Fruit fly (Drosophila melanogaster): Measurements from ENCODE around the gene CG33920.

Gene CG33920

DNA sequence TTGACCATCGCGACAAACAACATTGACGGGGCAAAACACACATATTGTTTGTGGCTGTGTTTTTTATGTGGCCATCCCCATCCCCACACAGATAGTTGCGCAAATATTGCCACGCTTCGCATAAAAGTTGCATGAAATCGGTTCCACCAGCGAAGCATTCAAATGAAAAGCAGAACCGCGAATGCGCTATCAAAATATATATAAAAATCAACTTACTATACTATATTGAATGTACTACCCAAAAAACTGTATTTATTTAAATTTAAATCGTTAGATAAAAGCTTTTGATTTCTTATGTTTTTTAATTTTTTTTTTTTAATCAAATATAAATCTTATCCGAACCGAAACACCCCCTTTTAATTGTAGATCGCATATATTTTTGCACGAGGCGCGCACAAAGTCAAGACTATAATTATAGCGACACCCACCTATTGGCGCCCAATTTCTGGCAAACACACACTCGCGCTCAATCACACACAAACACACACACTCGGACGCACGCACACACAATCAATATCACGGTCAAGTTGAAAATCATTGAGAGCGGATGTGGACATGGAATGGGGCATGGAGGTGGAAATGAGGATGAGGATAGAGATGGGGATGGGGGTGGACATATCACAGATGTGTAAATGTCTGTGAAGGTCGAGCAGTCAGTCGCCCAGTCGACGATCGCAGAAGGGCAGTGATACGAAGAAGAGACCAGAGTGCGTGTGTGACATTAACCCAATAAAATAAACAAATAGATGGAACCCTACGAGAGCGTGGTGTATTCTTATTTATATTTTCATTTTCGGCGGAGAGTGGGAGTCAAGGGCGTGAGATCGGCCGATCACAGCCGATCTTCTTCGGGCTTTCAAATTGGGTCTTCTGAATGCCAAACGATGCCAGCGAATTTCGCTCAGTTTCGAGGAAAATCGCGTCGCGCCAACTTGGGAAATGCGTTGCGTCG lies 6.2 kb downstream of the CG33920 start, which contains the start of gene CanA1 (continued):
- TF ChIP-seq crol (GFP tag; IDR thresholded peaks at IDR 0.05) (0 out of 2 replicates have a peak, but pooled peaks have one; percentile 15), CG10654 (GFP tag; optimal IDR thresholded peaks at IDR 0.05) (no peak), CG11695 (GFP tag; IDR thresholded peaks at IDR 0.05) (peak; percentile 57; the same call in 2 of the 3 replicates), lab (GFP tag; optimal IDR thresholded peaks at IDR 0.05) (peak; percentile 14), gem (tag; optimal IDR thresholded peaks at IDR 0.05) (peak; percentile 22), Med (GFP tag) (peak; percentile 38), CrebB (tag; optimal IDR thresholded peaks at IDR 0.05) (no peak), dysf (GFP tag; IDR thresholded peaks at IDR 0.05) (peak; percentile 62; the same call in 2 of the 3 replicates), CG10274 (GFP tag; optimal IDR thresholded peaks at IDR 0.05) (no peak), aop (GFP tag; IDR thresholded peaks at IDR 0.05) (peak; percentile 13; the same call in 1 of the 2 replicates), CG2120 (GFP tag; optimal IDR thresholded peaks at IDR 0.05) (peak; percentile 11), CG3847 (GFP tag; IDR thresholded peaks at IDR 0.05) (peak; percentile 39; the same call in 1 of the 2 replicates), cwo (GFP tag; optimal IDR thresholded peaks at IDR 0.05) (peak; percentile 9), CG32532 (GFP tag; IDR thresholded peaks at IDR 0.05) (peak; percentile 59; the same call in 1 of the 2 replicates), ftz-f1 (GFP tag; optimal IDR thresholded peaks at IDR 0.05) (peak; percentile 95), sd (tag; optimal IDR thresholded peaks at IDR 0.05) (peak; percentile 22), Scr (GFP tag; IDR thresholded peaks at IDR 0.05; ENCODE audit: partially characterized antibody) (no peak), Rfx (GFP tag; IDR thresholded peaks at IDR 0.05) (peak; percentile 59), zf30C (GFP tag; optimal IDR thresholded peaks at IDR 0.05) (no peak), CoRest (tag; optimal IDR thresholded peaks at IDR 0.05) (peak; percentile 16), Meics (GFP tag; optimal IDR thresholded peaks at IDR 0.05) (peak; percentile 24), Ptx1 (GFP tag; IDR thresholded peaks at IDR 0.05) (0 out of 2 replicates have a peak, but pooled peaks have one; percentile 23), HLH54F (GFP tag; optimal IDR thresholded peaks at IDR 0.05) (no peak), Atf6 (GFP tag; IDR thresholded peaks at IDR 0.05) (0 out of 2 replicates have a peak, but pooled peaks have one; percentile 14), btn (GFP tag; optimal IDR thresholded peaks at IDR 0.05) (no peak), corto (GFP tag; optimal IDR thresholded peaks at IDR 0.05) (no peak), CG10979 (tag; optimal IDR thresholded peaks at IDR 0.05) (no peak), CG17802 (tag; optimal IDR thresholded peaks at IDR 0.05) (no peak), CG9817 (tag; optimal IDR thresholded peaks at IDR 0.05) (peak; percentile 3), CG9932 (GFP tag; IDR thresholded peaks at IDR 0.05) (peak; percentile 52), CG13296 (GFP tag; optimal IDR thresholded peaks at IDR 0.05) (peak; percentile 27), Trl (optimal IDR thresholded peaks at IDR 0.05) (peak in 1 of 2 experiments; percentile 4), Trl (GFP tag; optimal IDR thresholded peaks at IDR 0.05) (no peak), sim (GFP tag; IDR thresholded peaks at IDR 0.05) (no peak), CG11723 (GFP tag; optimal IDR thresholded peaks at IDR 0.05) (no peak)

DNA sequence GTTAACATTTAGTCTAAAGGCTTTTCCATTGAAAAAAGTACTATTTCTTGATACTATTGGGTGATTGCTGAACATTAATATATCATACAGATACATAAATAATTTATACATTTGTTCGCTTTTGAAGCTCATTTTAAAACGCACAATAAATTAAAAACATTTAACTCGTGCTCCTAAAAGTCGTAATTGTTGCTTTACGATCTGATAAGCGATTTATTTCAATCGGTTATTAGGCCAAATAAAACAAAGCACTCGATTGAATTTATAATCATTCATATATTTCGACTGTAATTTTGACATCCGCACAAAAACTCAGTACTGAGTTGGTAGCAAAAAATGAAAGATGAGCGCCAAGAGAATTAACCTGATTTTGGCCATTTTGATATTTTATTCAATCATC lies 9.9 kb downstream of the CG33920 start, which contains the start of gene CG33773:
TSS of gene CG33773 (plus strand) at position 301 of the 400 bp plus-strand sequence.
- no peak for TF ChIP-seq jigr1 (GFP tag; IDR thresholded peaks at IDR 0.05)
- no peak for TF ChIP-seq dpn (GFP tag; optimal IDR thresholded peaks at IDR 0.05)
- no peak for TF ChIP-seq croc (GFP tag; conservative IDR thresholded peaks at IDR 0.05)
- no peak for TF ChIP-seq CG6791 (GFP tag; IDR thresholded peaks at IDR 0.05; ENCODE audit: partially characterized antibody)
- no peak for TF ChIP-seq CG15479 (GFP tag; optimal IDR thresholded peaks at IDR 0.05)
- no peak for TF ChIP-seq CG17186 (GFP tag; optimal IDR thresholded peaks at IDR 0.05)
- TF ChIP-seq kah (GFP tag; optimal IDR thresholded peaks at IDR 0.05): no peak
- no peak for TF ChIP-seq CG10959 (GFP tag; IDR thresholded peaks at IDR 0.05)
- TF ChIP-seq fd3F (GFP tag; optimal IDR thresholded peaks at IDR 0.05): no peak
- no peak for TF ChIP-seq bab2 (GFP tag; optimal IDR thresholded peaks at IDR 0.05)
- TF ChIP-seq CG17912 (GFP tag; optimal IDR thresholded peaks at IDR 0.05): no peak
- no peak for TF ChIP-seq CG31365 (tag; optimal IDR thresholded peaks at IDR 0.05)
- no peak for TF ChIP-seq tna (GFP tag; IDR thresholded peaks at IDR 0.05; ENCODE audit: partially characterized antibody)
- TF ChIP-seq CG6175 (GFP tag; IDR thresholded peaks at IDR 0.05): no peak
- TF ChIP-seq CG6272 (GFP tag; IDR thresholded peaks at IDR 0.05): no peak
- no peak for TF ChIP-seq CG4820 (GFP tag; optimal IDR thresholded peaks at IDR 0.05)

Measured in whole organism, embryonic.